Worm (Caenorhabditis elegans): ENCODE results near the gene C39B5.2.

DNA sequence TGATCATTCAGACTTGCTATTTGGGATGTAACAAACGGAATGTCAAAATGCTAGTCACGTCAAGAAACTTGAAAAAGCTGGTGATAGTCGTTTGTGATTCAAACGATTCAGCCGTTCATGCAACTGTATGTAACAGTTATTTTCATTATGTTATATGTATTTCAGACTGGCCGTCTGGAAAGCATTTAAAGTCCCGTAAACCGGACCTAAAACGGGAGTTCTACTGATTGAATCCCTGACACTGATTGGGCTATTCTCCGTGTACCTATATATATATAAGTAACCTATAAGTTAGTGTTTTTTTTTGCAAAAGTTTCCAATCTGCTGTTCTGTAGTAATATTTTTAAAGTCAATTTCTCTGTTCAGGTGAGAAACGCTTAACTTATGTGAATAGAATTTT is 8.9 kb downstream of the C39B5.2 start:
- no peak for TF ChIP-seq lin-39 (tag; optimal IDR thresholded peaks at IDR 0.05)
- no peak for TF ChIP-seq elt-1 (tag; optimal IDR thresholded peaks at IDR 0.05)

Measured in whole organism, L3 larva.